Fruit fly (Drosophila melanogaster): ENCODE data around the gene Fbxl4.
A peak's percentile ranks its signal among the peaks of the same experiment; 100 is the strongest.

dm6 chrX:14237873-14238394 lies at the start of gene Fbxl4, which contains the start of gene Dus2:
- TF ChIP-seq Pif1B (GFP tag; optimal IDR thresholded peaks at IDR 0.05) (peak; percentile 64), CG34367 (tag; optimal IDR thresholded peaks at IDR 0.05) (peak; percentile 84), CG8159 (tag; optimal IDR thresholded peaks at IDR 0.05) (peak; percentile 88), CG13204 (GFP tag; optimal IDR thresholded peaks at IDR 0.05) (no peak), CG10348 (GFP tag; IDR thresholded peaks at IDR 0.05) (peak; percentile 41; the same call in 1 of the 2 replicates), gl (tag; optimal IDR thresholded peaks at IDR 0.05) (peak; percentile 64), D1 (tag; optimal IDR thresholded peaks at IDR 0.05) (no peak), CG14655 (GFP tag; optimal IDR thresholded peaks at IDR 0.05) (no peak)

All from whole organism, pupa.